Fruit fly (Drosophila melanogaster) whole organism, embryonic: ENCODE measurements around the gene drm.

ENCODE experiments used
- B-H2 ChIP-seq: fragments of 200-800 bp; sonication (Bioruptor generic); optimal IDR thresholded peaks from 2 replicates; lab custom pipeline; 2018; ENCODE audit warnings: missing biosample characterization, mild to moderate bottlenecking, missing genetic modification characterization
- CG10209 ChIP-seq: fragments of 200-800 bp; sonication (Bioruptor generic); optimal IDR thresholded peaks from 3 replicates; lab custom pipeline; 2017; ENCODE audit warnings: missing biosample characterization, mild to moderate bottlenecking, missing genetic modification characterization, missing genetic modification reagents
- CG10654 ChIP-seq: fragments of 200-800 bp; sonication (Bioruptor generic); optimal IDR thresholded peaks from 2 replicates; lab custom pipeline; 2016; ENCODE audit warnings: missing biosample characterization, missing genetic modification characterization
- CG13424 ChIP-seq: fragments of 200-800 bp; sonication (Bioruptor generic); optimal IDR thresholded peaks from 2 replicates; lab custom pipeline; 2019; ENCODE audit warnings: missing biosample characterization, mild to moderate bottlenecking, missing genetic modification characterization, moderate library complexity
- CG14965 ChIP-seq: fragments of 200-800 bp; sonication (Bioruptor generic); optimal IDR thresholded peaks from 2 replicates; lab custom pipeline; 2016; ENCODE audit warnings: missing biosample characterization, missing genetic modification characterization, borderline replicate concordance
- CG1647 ChIP-seq: fragments of 200-800 bp; sonication (Bioruptor generic); optimal IDR thresholded peaks from 3 replicates; lab custom pipeline; 2016; ENCODE audit warnings: missing biosample characterization, missing genetic modification characterization
- CG16813 ChIP-seq: fragments of 200-800 bp; sonication (Bioruptor generic); IDR thresholded peaks from 3 replicates; pipeline ENCODE4 v1.3.6; 2022; ENCODE audit warnings: missing biosample characterization, missing genetic modification characterization; ENCODE audit not compliant: partially characterized antibody
- CG17328 ChIP-seq: fragments of 200-800 bp; sonication (Bioruptor generic); IDR thresholded peaks from 2 replicates; pipeline ENCODE4 v1.3.6; 2022; ENCODE audit warnings: missing biosample characterization, missing genetic modification characterization
- CG30403 ChIP-seq: fragments of 200-800 bp; sonication (Bioruptor generic); optimal IDR thresholded peaks from 3 replicates; lab custom pipeline; 2016; ENCODE audit warnings: missing biosample characterization, missing genetic modification characterization
- CG32767 ChIP-seq: fragments of 200-800 bp; sonication (Bioruptor generic); IDR thresholded peaks from 2 replicates; pipeline ENCODE4 v1.3.6; 2022; ENCODE audit warnings: missing biosample characterization, missing genetic modification characterization
- CG32772 ChIP-seq: fragments of 200-800 bp; sonication (Bioruptor generic); IDR thresholded peaks from 2 replicates; pipeline ENCODE4 v1.3.6; 2022; ENCODE audit warnings: missing biosample characterization, missing genetic modification characterization
- CG3407 ChIP-seq: fragments of 200-800 bp; sonication (Bioruptor generic); optimal IDR thresholded peaks from 2 replicates; lab custom pipeline; 2018; ENCODE audit warnings: missing biosample characterization, mild to moderate bottlenecking, missing genetic modification characterization
- CG8478 ChIP-seq: fragments of >200 bp; optimal IDR thresholded peaks from 2 replicates; lab custom pipeline; 2018
- CG9215 ChIP-seq: fragments of 200-800 bp; sonication (Bioruptor generic); IDR thresholded peaks from 2 replicates; pipeline ENCODE4 v1.3.6; 2022; ENCODE audit warnings: missing biosample characterization, missing genetic modification characterization
- CG9727 ChIP-seq: fragments of 200-800 bp; sonication (Bioruptor generic); optimal IDR thresholded peaks from 3 replicates; lab custom pipeline; 2017; ENCODE audit warnings: missing biosample characterization, mild to moderate bottlenecking, missing genetic modification characterization
- D19A ChIP-seq: fragments of 200-800 bp; optimal IDR thresholded peaks from 3 replicates; lab custom pipeline; 2019; ENCODE audit warnings: missing biosample characterization, mild to moderate bottlenecking, missing genetic modification characterization, moderate library complexity
- D19B ChIP-seq: fragments of 200-800 bp; sonication (Bioruptor generic); optimal IDR thresholded peaks from 2 replicates; lab custom pipeline; 2017; ENCODE audit warnings: missing biosample characterization, mild to moderate bottlenecking, missing genetic modification characterization
- Dfd ChIP-seq, 2 experiments: fragments of >200 bp; optimal IDR thresholded peaks; 2 replicates each; lab custom pipeline; 2017; ENCODE audit warnings: missing biosample characterization in 2 of 2, missing genetic modification characterization in 2 of 2
- E2f1 ChIP-seq: fragments of 200-800 bp; sonication (Bioruptor generic); IDR thresholded peaks from 2 replicates; pipeline ENCODE4 v1.3.6; 2022; ENCODE audit warnings: missing biosample characterization, missing genetic modification characterization
- H2.0 ChIP-seq: fragments of 200-800 bp; sonication (Bioruptor generic); IDR thresholded peaks from 2 replicates; pipeline ENCODE4 v1.3.6; 2022; ENCODE audit warnings: missing biosample characterization, missing genetic modification characterization
- HHEX ChIP-seq: fragments of 200-800 bp; sonication (Bioruptor generic); optimal IDR thresholded peaks from 3 replicates; lab custom pipeline; 2017; ENCODE audit warnings: missing biosample characterization, mild to moderate bottlenecking, missing genetic modification characterization, missing genetic modification reagents
- Hey ChIP-seq: fragments of 200-800 bp; sonication (Bioruptor generic); optimal IDR thresholded peaks from 3 replicates; lab custom pipeline; 2018; ENCODE audit warnings: missing biosample characterization, mild to moderate bottlenecking, missing genetic modification characterization
- HmgD ChIP-seq: fragments of 200-800 bp; sonication (Bioruptor generic); optimal IDR thresholded peaks from 3 replicates; lab custom pipeline; 2016; ENCODE audit warnings: missing biosample characterization, missing genetic modification characterization
- Hr3 ChIP-seq: fragments of 200-800 bp; sonication (Bioruptor generic); optimal IDR thresholded peaks from 3 replicates; lab custom pipeline; 2016; ENCODE audit warnings: missing biosample characterization, missing genetic modification characterization
- NC2β ChIP-seq: fragments of 200-800 bp; sonication (Bioruptor generic); optimal IDR thresholded peaks from 2 replicates; lab custom pipeline; 2016; ENCODE audit warnings: missing biosample characterization, missing genetic modification characterization
- NfI ChIP-seq: fragments of 200-800 bp; sonication (Bioruptor generic); optimal IDR thresholded peaks from 3 replicates; lab custom pipeline; 2018; ENCODE audit warnings: missing biosample characterization, mild to moderate bottlenecking, missing genetic modification characterization, moderate library complexity
- Usf ChIP-seq: fragments of 200-800 bp; sonication (Bioruptor generic); optimal IDR thresholded peaks from 2 replicates; lab custom pipeline; 2017; ENCODE audit warnings: missing genotype, missing biosample characterization, missing genetic modification characterization
- ara ChIP-seq: fragments of 200-800 bp; sonication (Bioruptor generic); IDR thresholded peaks from 2 replicates; pipeline ENCODE4 v1.3.6; 2022; ENCODE audit warnings: missing biosample characterization, missing genetic modification characterization
- cato ChIP-seq: fragments of 200-800 bp; sonication (Bioruptor generic); optimal IDR thresholded peaks from 2 replicates; lab custom pipeline; 2016; ENCODE audit warnings: missing biosample characterization, missing genetic modification characterization, borderline replicate concordance
- dan ChIP-seq: fragments of 200-800 bp; sonication (Bioruptor generic); IDR thresholded peaks from 2 replicates; pipeline ENCODE4 v1.3.6; 2022; ENCODE audit warnings: missing biosample characterization, missing genetic modification characterization
- gce ChIP-seq: fragments of 200-800 bp; sonication (Bioruptor generic); IDR thresholded peaks from 3 replicates; pipeline ENCODE4 v1.3.6; 2022; ENCODE audit warnings: missing biosample characterization, missing genetic modification characterization
- gfzf ChIP-seq: fragments of 200-800 bp; sonication (Bioruptor generic); optimal IDR thresholded peaks from 2 replicates; lab custom pipeline; 2016; ENCODE audit warnings: missing biosample characterization, mild to moderate bottlenecking, missing genetic modification characterization, moderate library complexity
- hkb ChIP-seq, 2 experiments: fragments of 200-800 bp in 1 of 2; fragments of >200 bp in 1 of 2; sonication (Bioruptor generic) in 1 of 2; IDR thresholded peaks in 1 of 2; optimal IDR thresholded peaks in 1 of 2; 2 replicates each; pipeline versions ENCODE4 v1.3.6 to Lab custom; 2017 to 2022; ENCODE audit warnings: missing biosample characterization in 1 of 2, missing genetic modification characterization in 1 of 2
- lola ChIP-seq, 3 experiments: fragments of >200 bp in 2 of 3; fragments of 200-800 bp in 1 of 3; sonication (Bioruptor generic) in 1 of 3; optimal IDR thresholded peaks; 2 replicates each; lab custom pipeline; 2017 to 2019; ENCODE audit warnings: missing biosample characterization in 3 of 3, missing genetic modification characterization in 3 of 3, mild to moderate bottlenecking in 1 of 3, moderate library complexity in 1 of 3
- lov ChIP-seq, 2 experiments: fragments of 200-800 bp in 1 of 2; fragments of >200 bp in 1 of 2; sonication (Bioruptor generic) in 1 of 2; IDR thresholded peaks in 1 of 2; optimal IDR thresholded peaks in 1 of 2; 2 replicates in 1 of 2; 3 replicates in 1 of 2; pipeline versions ENCODE4 v1.3.6 to Lab custom; 2017 to 2022; ENCODE audit warnings: missing biosample characterization in 1 of 2, missing genetic modification characterization in 1 of 2
- luna ChIP-seq: fragments of 200-800 bp; sonication (Bioruptor generic); optimal IDR thresholded peaks from 2 replicates; lab custom pipeline; 2016; ENCODE audit warnings: missing biosample characterization, missing genetic modification characterization
- maf-S ChIP-seq: fragments of 200-800 bp; sonication (Bioruptor generic); optimal IDR thresholded peaks from 2 replicates; lab custom pipeline; 2016; ENCODE audit warnings: missing biosample characterization, missing genetic modification characterization
- odd ChIP-seq: fragments of 200-800 bp; sonication (Bioruptor generic); optimal IDR thresholded peaks from 2 replicates; lab custom pipeline; 2017; ENCODE audit warnings: missing biosample characterization, mild to moderate bottlenecking, missing genetic modification characterization
- phol ChIP-seq: fragments of 200-800 bp; sonication (Bioruptor generic); optimal IDR thresholded peaks from 3 replicates; lab custom pipeline; 2018; ENCODE audit warnings: missing biosample characterization, mild to moderate bottlenecking, missing genetic modification characterization, moderate library complexity
- pros ChIP-seq: fragments of 200-800 bp; sonication (Bioruptor generic); optimal IDR thresholded peaks from 3 replicates; lab custom pipeline; 2019; ENCODE audit warnings: missing biosample characterization, mild to moderate bottlenecking, missing genetic modification characterization, moderate library complexity
- ranshi ChIP-seq: fragments of 200-800 bp; sonication (Bioruptor generic); IDR thresholded peaks from 2 replicates; pipeline ENCODE4 v1.3.6; 2022; ENCODE audit warnings: missing biosample characterization, missing genetic modification characterization
- salm ChIP-seq: fragments of 200-800 bp; sonication (Bioruptor generic); optimal IDR thresholded peaks from 2 replicates; lab custom pipeline; 2018; ENCODE audit warnings: missing biosample characterization, mild to moderate bottlenecking, missing genetic modification characterization
- scrt ChIP-seq: fragments of 200-800 bp; sonication (Bioruptor generic); optimal IDR thresholded peaks from 2 replicates; lab custom pipeline; 2018; ENCODE audit warnings: missing biosample characterization, mild to moderate bottlenecking, missing genetic modification characterization, moderate library complexity
- sens ChIP-seq: fragments of 200-800 bp; sonication (Bioruptor generic); peaks from one replicate; lab custom pipeline; 2016; ENCODE audit warnings: missing biosample characterization, missing genetic modification characterization
- sr ChIP-seq: fragments of 200-800 bp; sonication (Bioruptor generic); IDR thresholded peaks from 3 replicates; pipeline ENCODE4 v1.3.6; 2022; ENCODE audit warnings: missing biosample characterization, missing genetic modification characterization
- tin ChIP-seq: fragments of 200-800 bp; sonication (Bioruptor generic); optimal IDR thresholded peaks from 3 replicates; lab custom pipeline; 2016; ENCODE audit warnings: missing biosample characterization, missing genetic modification characterization
- ttk ChIP-seq: fragments of 200-800 bp; sonication (Bioruptor generic); IDR thresholded peaks from 2 replicates; pipeline ENCODE4 v2.1.2; 2022; ENCODE audit warnings: missing biosample characterization, missing genetic modification characterization
- zf30C ChIP-seq: fragments of 200-800 bp; sonication (Bioruptor generic); optimal IDR thresholded peaks from 3 replicates; lab custom pipeline; 2018; ENCODE audit warnings: missing biosample characterization, mild to moderate bottlenecking, missing genetic modification characterization
- zfh1 ChIP-seq: fragments of 200-800 bp; sonication (Bioruptor generic); IDR thresholded peaks from 3 replicates; pipeline ENCODE4 v1.3.6; 2022; ENCODE audit warnings: missing biosample characterization, missing genetic modification characterization

Gene drm

DNA sequence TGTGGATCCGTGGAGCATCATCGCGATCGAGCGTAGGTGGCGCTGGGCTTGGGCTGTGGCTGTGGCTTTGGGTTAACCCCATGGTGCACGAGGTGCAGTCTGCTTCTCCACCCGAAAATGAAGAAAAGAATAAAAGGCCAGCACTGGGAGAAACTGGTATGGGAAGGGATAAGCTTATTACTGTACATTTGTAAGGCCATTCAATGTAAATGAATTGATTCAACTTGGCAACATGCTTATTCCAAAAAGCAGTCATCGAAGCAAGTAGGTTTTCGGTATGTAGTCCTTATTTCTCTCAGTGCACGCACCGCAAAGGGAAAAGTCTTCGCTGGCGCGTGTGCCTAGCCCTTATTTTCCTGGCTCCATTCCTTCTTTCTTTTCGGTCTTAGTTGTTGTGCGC lies 27.5 kb downstream of the drm start (continued):
- no peak for TF ChIP-seq CG3407 (GFP tag; lab: Kevin White, UChicago)
- no peak; the same call in 1 of the 2 replicates for TF ChIP-seq dan
- TF ChIP-seq Hr3 (GFP tag; lab: Kevin White, UChicago) = peak; percentile 5
- peak; percentile 14 for TF ChIP-seq CG13424 (tag; lab: Kevin White, UChicago)
- TF ChIP-seq ranshi (GFP tag; lab: Robert Waterston, UW) = peak; percentile 48; the same call in 1 of the 2 replicates
- TF ChIP-seq CG9215 = peak; percentile 20; the same call in 1 of the 2 replicates
- TF ChIP-seq D19A (tag; lab: Kevin White, UChicago) = peak; percentile 37
- no peak for TF ChIP-seq Dfd (GFP tag; optimal IDR thresholded peaks at IDR 0.05; lab: Kevin White, UChicago)
- TF ChIP-seq odd (GFP tag; lab: Kevin White, UChicago) = peak; percentile 21
- peak; percentile 56 for TF ChIP-seq phol (tag; lab: Kevin White, UChicago)
- peak; percentile 74; the same call in 1 of the 2 replicates for TF ChIP-seq ara (GFP tag; lab: Robert Waterston, UW)
- peak; percentile 55 for TF ChIP-seq tin (GFP tag; lab: Kevin White, UChicago)
- TF ChIP-seq HmgD (GFP tag; lab: Kevin White, UChicago) = no peak
- peak; percentile 11 for TF ChIP-seq NfI (GFP tag; lab: Kevin White, UChicago)
- TF ChIP-seq NC2β (GFP tag; lab: Kevin White, UChicago) = peak; percentile 24
- peak in 1 of 3 experiments; percentile 76 for TF ChIP-seq lola (GFP tag; optimal IDR thresholded peaks at IDR 0.05; lab: Kevin White, UChicago)
- TF ChIP-seq HHEX (GFP tag; lab: Kevin White, UChicago) = no peak
- TF ChIP-seq luna = no peak
- TF ChIP-seq hkb (optimal IDR thresholded peaks at IDR 0.05; lab: Kevin White, UChicago) = no peak
- TF ChIP-seq hkb (GFP tag; IDR thresholded peaks at IDR 0.05; lab: Robert Waterston, UW) = no peak
- TF ChIP-seq Usf (GFP tag; lab: Kevin White, UChicago) = peak; percentile 25
- TF ChIP-seq CG8478 (lab: Kevin White, UChicago) = no peak

DNA sequence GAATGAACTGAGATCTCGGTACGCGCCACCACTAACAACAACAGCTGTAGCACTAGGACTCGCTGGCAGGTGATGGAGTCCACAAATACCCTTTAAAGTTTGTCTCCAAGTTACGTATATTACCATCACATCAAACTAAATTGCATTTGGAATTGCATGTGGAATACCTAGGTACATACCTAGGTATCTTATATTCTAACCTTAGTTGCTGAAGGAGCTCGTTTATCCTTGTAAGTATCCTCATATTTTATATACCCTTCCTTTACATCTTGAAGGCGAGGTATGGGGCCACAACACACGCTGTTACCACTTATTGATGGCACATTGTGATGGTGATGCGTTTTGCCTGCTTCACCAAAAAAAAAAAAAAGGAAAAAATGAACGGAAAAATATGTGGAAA lies 28.3 kb downstream of the drm start:
- TF ChIP-seq sens (GFP tag; lab: Kevin White, UChicago) (peak; percentile 63), CG9727 (GFP tag; lab: Kevin White, UChicago) (no peak), CG32772 (GFP tag; lab: Robert Waterston, UW) (no peak), CG16813 (GFP tag; lab: Robert Waterston, UW) (no peak), lov (optimal IDR thresholded peaks at IDR 0.05; lab: Kevin White, UChicago) (no peak), lov (GFP tag; IDR thresholded peaks at IDR 0.05; lab: Robert Waterston, UW) (no peak)

dm6 chr2L:3569892-3570291 lies 30.8 kb downstream of the drm start:
- TF ChIP-seq CG1647 (GFP tag; lab: Kevin White, UChicago) (no peak), CG14965 (GFP tag; lab: Kevin White, UChicago) (no peak), salm (peak; percentile 15), maf-S (GFP tag; lab: Kevin White, UChicago) (no peak), CG10654 (peak; percentile 2), ttk (GFP tag; lab: Robert Waterston, UW) (no peak), CG32767 (no peak), gfzf (GFP tag; lab: Kevin White, UChicago) (no peak), zf30C (GFP tag; lab: Kevin White, UChicago) (no peak), H2.0 (GFP tag; lab: Robert Waterston, UW) (no peak), gce (GFP tag; lab: Robert Waterston, UW) (no peak), pros (GFP tag; lab: Kevin White, UChicago) (no peak), zfh1 (no peak), sr (GFP tag; lab: Robert Waterston, UW) (no peak), E2f1 (peak; percentile 44; the same call in 1 of the 2 replicates), scrt (GFP tag; lab: Kevin White, UChicago) (no peak), CG10209 (GFP tag; lab: Kevin White, UChicago) (peak; percentile 10), D19B (GFP tag; lab: Kevin White, UChicago) (no peak), CG17328 (GFP tag; lab: Robert Waterston, UW) (no peak), CG30403 (GFP tag; lab: Kevin White, UChicago) (peak; percentile 51), Hey (tag; lab: Kevin White, UChicago) (no peak), cato (no peak), B-H2 (GFP tag; lab: Kevin White, UChicago) (no peak)
